Worm (Caenorhabditis elegans): ENCODE data around the gene R13D11.4.

- no peak for TF ChIP-seq him-1 (tag; optimal IDR thresholded peaks at IDR 0.05)
- TF ChIP-seq dao-5 (tag; optimal IDR thresholded peaks at IDR 0.05): no peak
Measured at ce11 chrV:773256-773655, 37.4 kb upstream of the R13D11.4 start, which contains the start of gene sti-1.
